Fruit fly (Drosophila melanogaster): ENCODE measurements around the gene Mec2.

DNA sequence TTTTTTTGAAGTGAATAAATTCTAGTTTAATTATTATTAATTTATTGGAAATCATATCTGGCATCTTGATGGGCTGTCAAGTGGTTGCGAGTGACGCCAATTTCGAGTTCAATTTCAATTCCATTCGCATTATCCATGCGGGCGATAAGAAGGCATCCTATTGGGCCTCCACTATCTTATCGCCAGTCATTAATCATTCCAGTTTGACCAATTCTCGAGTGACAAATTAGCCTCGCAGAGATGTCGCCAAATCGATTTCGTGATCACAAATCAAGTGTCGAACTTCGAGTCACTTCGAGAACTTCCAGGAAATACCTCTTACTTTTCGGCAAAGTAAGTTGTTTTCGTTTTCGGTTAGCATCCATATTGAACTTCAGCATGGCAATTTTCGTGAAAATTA, 28.8 kb downstream of the Mec2 start:
- no peak for TF ChIP-seq Ets96B (tag; optimal IDR thresholded peaks at IDR 0.05)
- no peak for TF ChIP-seq CG6163 (GFP tag; IDR thresholded peaks at IDR 0.05)
